Worm (Caenorhabditis elegans) whole organism, mixed stage, embryonic: Measurements from ENCODE around the gene T09B9.4.

ENCODE experiments used
- M03D4.4 ChIP-seq: sonication (generic microtip); optimal IDR thresholded peaks from 2 replicates; lab custom pipeline; 2017; ENCODE audit warnings: mild to moderate bottlenecking, missing genetic modification characterization, missing compliant biosample characterization
- bed-3 ChIP-seq: fragments of 200-800 bp; sonication (Bioruptor generic); optimal IDR thresholded peaks from 3 replicates; lab custom pipeline; 2018; ENCODE audit warnings: mild to moderate bottlenecking, missing genetic modification characterization, moderate library complexity, missing compliant biosample characterization
- blmp-1 ChIP-seq: fragments of 150-350 bp; optimal IDR thresholded peaks from 2 replicates; lab custom pipeline; 2014; ENCODE audit warnings: missing biosample characterization, missing genetic modification characterization
- ceh-39 ChIP-seq: fragments of 150-350 bp; optimal IDR thresholded peaks from 2 replicates; lab custom pipeline; 2014; ENCODE audit warnings: missing biosample characterization, missing genetic modification characterization
- ceh-43 ChIP-seq: fragments of 200-800 bp; sonication (Bioruptor generic); optimal IDR thresholded peaks from 2 replicates; lab custom pipeline; 2018; ENCODE audit warnings: mild to moderate bottlenecking, missing genetic modification characterization, moderate library complexity, missing compliant biosample characterization
- ceh-83 ChIP-seq: fragments of 200-800 bp; sonication (Bioruptor generic); optimal IDR thresholded peaks from 2 replicates; lab custom pipeline; 2018; ENCODE audit warnings: mild to moderate bottlenecking, missing genetic modification characterization, missing compliant biosample characterization
- cnd-1 ChIP-seq: fragments of 200-800 bp; sonication (Bioruptor generic); optimal IDR thresholded peaks from 2 replicates; lab custom pipeline; 2018; ENCODE audit warnings: mild to moderate bottlenecking, missing genetic modification characterization, missing compliant biosample characterization
- drap-1 ChIP-seq: fragments of 200-800 bp; sonication (Bioruptor generic); optimal IDR thresholded peaks from 3 replicates; lab custom pipeline; 2018; ENCODE audit warnings: mild to moderate bottlenecking, missing genetic modification characterization, missing compliant biosample characterization
- elt-1 ChIP-seq: sonication (generic microtip); optimal IDR thresholded peaks from 2 replicates; lab custom pipeline; 2017; ENCODE audit warnings: missing genetic modification characterization, mild to moderate bottlenecking, missing compliant biosample characterization, antibody characterized with exemption, moderate library complexity, borderline replicate concordance; ENCODE audit not compliant: insufficient read depth
- elt-3 ChIP-seq: fragments of 150-350 bp; optimal IDR thresholded peaks from 2 replicates; lab custom pipeline; 2014; ENCODE audit warnings: missing biosample characterization, missing genetic modification characterization
- flh-1 ChIP-seq: fragments of 200-800 bp; sonication (Bioruptor generic); optimal IDR thresholded peaks from 2 replicates; lab custom pipeline; 2018; ENCODE audit warnings: mild to moderate bottlenecking, missing genetic modification characterization, moderate library complexity, missing compliant biosample characterization
- ham-2 ChIP-seq: fragments of 200-800 bp; sonication (Bioruptor generic); optimal IDR thresholded peaks from 2 replicates; lab custom pipeline; 2018; ENCODE audit warnings: mild to moderate bottlenecking, missing genetic modification characterization, missing compliant biosample characterization
- hlh-1 ChIP-seq: fragments of 150-350 bp; optimal IDR thresholded peaks from 2 replicates; lab custom pipeline; 2014; ENCODE audit warnings: missing biosample characterization, missing genetic modification reagents, missing genetic modification characterization
- lin-13 ChIP-seq: fragments of 150-350 bp; optimal IDR thresholded peaks from 2 replicates; lab custom pipeline; 2014; ENCODE audit warnings: missing biosample characterization, missing genetic modification characterization
- lin-32 ChIP-seq: fragments of 200-800 bp; sonication (Bioruptor generic); optimal IDR thresholded peaks from 2 replicates; lab custom pipeline; 2018; ENCODE audit warnings: mild to moderate bottlenecking, missing genetic modification characterization, missing compliant biosample characterization
- lsy-2 ChIP-seq: fragments of 150-350 bp; optimal IDR thresholded peaks from 2 replicates; lab custom pipeline; 2014; ENCODE audit warnings: missing biosample characterization, missing genetic modification characterization
- mab-5 ChIP-seq: fragments of 150-350 bp; optimal IDR thresholded peaks from 2 replicates; lab custom pipeline; 2014; ENCODE audit warnings: missing biosample characterization, missing genetic modification characterization
- mep-1 ChIP-seq: fragments of 150-350 bp; optimal IDR thresholded peaks from 2 replicates; lab custom pipeline; 2017; ENCODE audit warnings: missing biosample characterization, missing genetic modification reagents, missing genetic modification characterization, inconsistent platforms
- mls-2 ChIP-seq: sonication (generic microtip); optimal IDR thresholded peaks from 2 replicates; lab custom pipeline; 2016; ENCODE audit warnings: mild to moderate bottlenecking, missing genetic modification characterization, moderate library complexity, missing compliant biosample characterization
- nhr-12 ChIP-seq: fragments of 150-350 bp; optimal IDR thresholded peaks from 2 replicates; lab custom pipeline; 2014; ENCODE audit warnings: missing biosample characterization, missing genetic modification characterization
- nhr-2 ChIP-seq: fragments of 150-350 bp; optimal IDR thresholded peaks from 2 replicates; lab custom pipeline; 2014; ENCODE audit warnings: missing biosample characterization, missing genetic modification characterization
- nhr-237 ChIP-seq: fragments of 150-350 bp; optimal IDR thresholded peaks from 2 replicates; lab custom pipeline; 2014; ENCODE audit warnings: missing biosample characterization, missing genetic modification characterization
- nhr-28 ChIP-seq: fragments of 150-350 bp; optimal IDR thresholded peaks from 2 replicates; lab custom pipeline; 2014; ENCODE audit warnings: missing biosample characterization, missing genetic modification characterization
- nhr-76 ChIP-seq: sonication (generic microtip); optimal IDR thresholded peaks from 2 replicates; lab custom pipeline; 2017; ENCODE audit warnings: missing biosample characterization, missing genetic modification characterization
- pha-4 ChIP-seq: fragments of 150-350 bp; optimal IDR thresholded peaks from 2 replicates; lab custom pipeline; 2018; ENCODE audit warnings: missing biosample characterization, missing genetic modification reagents, missing genetic modification characterization
- sem-2 ChIP-seq: fragments of 200-800 bp; sonication (Bioruptor generic); optimal IDR thresholded peaks from 2 replicates; lab custom pipeline; 2018; ENCODE audit warnings: mild to moderate bottlenecking, missing genetic modification characterization, missing compliant biosample characterization
- snpc-4 ChIP-seq: fragments of 150-350 bp; optimal IDR thresholded peaks from 2 replicates; lab custom pipeline; 2014; ENCODE audit warnings: missing biosample characterization, missing genetic modification characterization
- sptf-1 ChIP-seq: sonication (generic microtip); optimal IDR thresholded peaks from 2 replicates; lab custom pipeline; 2017; ENCODE audit warnings: mild to moderate bottlenecking, missing genetic modification characterization, moderate library complexity, missing compliant biosample characterization
- tbx-8 ChIP-seq: fragments of 200-800 bp; sonication (Bioruptor generic); optimal IDR thresholded peaks from 2 replicates; lab custom pipeline; 2018; ENCODE audit warnings: mild to moderate bottlenecking, missing genetic modification characterization, moderate library complexity, missing compliant biosample characterization
- unc-120 ChIP-seq: sonication (generic microtip); optimal IDR thresholded peaks from 2 replicates; lab custom pipeline; 2017; ENCODE audit warnings: missing genetic modification characterization, missing compliant biosample characterization; ENCODE audit not compliant: poor library complexity, severe bottlenecking
- unc-39 ChIP-seq: fragments of 150-350 bp; optimal IDR thresholded peaks from 2 replicates; lab custom pipeline; 2014; ENCODE audit warnings: missing biosample characterization, missing genetic modification characterization
- unc-62 ChIP-seq: fragments of 150-350 bp; optimal IDR thresholded peaks from 2 replicates; lab custom pipeline; 2014; ENCODE audit warnings: missing biosample characterization, missing genetic modification reagents, missing genetic modification characterization
- ztf-11 ChIP-seq: fragments of 150-350 bp; optimal IDR thresholded peaks from 2 replicates; lab custom pipeline; 2014; ENCODE audit warnings: missing biosample characterization, missing genetic modification characterization

Gene T09B9.4

ce11 chrX:9774323-9774722, at the start of gene T09B9.4:
T09B9.4 (minus strand) TSS chrX:9774352.
- TF ChIP-seq cnd-1 (tag; lab: Kevin White, UChicago) (no peak), nhr-76 (tag; lab: Kevin White, UChicago) (no peak), tbx-8 (GFP tag; lab: Kevin White, UChicago) (no peak), ceh-39 (tag; lab: Kevin White, UChicago) (peak; percentile 4), bed-3 (no peak), mep-1 (peak; percentile 66)

- TF ChIP-seq blmp-1 (tag; lab: Kevin White, UChicago), result no peak
- TF ChIP-seq sptf-1 (tag; lab: Kevin White, UChicago), result peak; percentile 45
- no peak for TF ChIP-seq nhr-12 (tag; lab: Kevin White, UChicago)
- TF ChIP-seq mls-2 (tag; lab: Kevin White, UChicago), result peak; percentile 51
- TF ChIP-seq mab-5 (tag; lab: Kevin White, UChicago), result no peak
- no peak for TF ChIP-seq mep-1
- no peak for TF ChIP-seq ceh-83 (GFP tag; lab: Kevin White, UChicago)
- TF ChIP-seq nhr-2, result peak; percentile 6
- TF ChIP-seq pha-4 (tag; lab: Kevin White, UChicago), result peak; percentile 73
- TF ChIP-seq ham-2, result peak; percentile 62
- TF ChIP-seq unc-120 (tag; lab: Kevin White, UChicago), result peak; percentile 63
- TF ChIP-seq hlh-1 (tag; lab: Kevin White, UChicago), result peak; percentile 25
- no peak for TF ChIP-seq ceh-39 (tag; lab: Kevin White, UChicago)
- no peak for TF ChIP-seq lsy-2 (tag; lab: Kevin White, UChicago)
- TF ChIP-seq unc-39 (tag; lab: Kevin White, UChicago), result no peak
- TF ChIP-seq M03D4.4 (tag; lab: Kevin White, UChicago), result no peak
- TF ChIP-seq cnd-1 (tag; lab: Kevin White, UChicago), result no peak
- TF ChIP-seq drap-1 (GFP tag; lab: Kevin White, UChicago), result no peak
- TF ChIP-seq ceh-43 (GFP tag; lab: Kevin White, UChicago), result no peak
- no peak for TF ChIP-seq nhr-28
- TF ChIP-seq elt-1 (tag; lab: Kevin White, UChicago), result no peak
- TF ChIP-seq lin-13 (tag; lab: Kevin White, UChicago), result peak; percentile 30
- TF ChIP-seq sem-2, result no peak
- no peak for TF ChIP-seq snpc-4 (tag; lab: Kevin White, UChicago)
- TF ChIP-seq lin-32 (GFP tag; lab: Kevin White, UChicago), result no peak
Observed at ce11 chrX:9822606-9823264, 48.6 kb upstream of the T09B9.4 start.

- no peak for TF ChIP-seq drap-1 (GFP tag; lab: Kevin White, UChicago)
- no peak for TF ChIP-seq nhr-237 (tag; lab: Kevin White, UChicago)
- TF ChIP-seq sem-2, result no peak
- TF ChIP-seq flh-1 (GFP tag; lab: Kevin White, UChicago), result no peak
- no peak for TF ChIP-seq unc-62 (GFP tag; lab: Kevin White, UChicago)
- TF ChIP-seq mep-1, result no peak
- TF ChIP-seq elt-3 (tag; lab: Kevin White, UChicago), result no peak
Observed at ce11 chrX:9822173-9822572, 48.0 kb upstream of the T09B9.4 start, which contains the start of gene dpy-22. dpy-22 (minus strand) TSS chrX:9822273.

ce11 chrX:9814132-9814811, 40.1 kb upstream of the T09B9.4 start:
- TF ChIP-seq lin-13 (tag; lab: Kevin White, UChicago), result no peak
- TF ChIP-seq tbx-8 (GFP tag; lab: Kevin White, UChicago), result no peak
- TF ChIP-seq ceh-39 (tag; lab: Kevin White, UChicago), result no peak
- TF ChIP-seq elt-3 (tag; lab: Kevin White, UChicago), result no peak
- no peak for TF ChIP-seq pha-4 (tag; lab: Kevin White, UChicago)
- no peak for TF ChIP-seq mep-1
- no peak for TF ChIP-seq blmp-1 (tag; lab: Kevin White, UChicago)
- no peak for TF ChIP-seq unc-62 (GFP tag; lab: Kevin White, UChicago)
- TF ChIP-seq nhr-237 (tag; lab: Kevin White, UChicago), result no peak
- TF ChIP-seq snpc-4 (tag; lab: Kevin White, UChicago), result no peak
- TF ChIP-seq lin-32 (GFP tag; lab: Kevin White, UChicago), result no peak
- no peak for TF ChIP-seq hlh-1 (tag; lab: Kevin White, UChicago)
- TF ChIP-seq sptf-1 (tag; lab: Kevin White, UChicago), result no peak
- TF ChIP-seq flh-1 (GFP tag; lab: Kevin White, UChicago), result no peak
- no peak for TF ChIP-seq ztf-11 (tag; lab: Kevin White, UChicago)
- no peak for TF ChIP-seq bed-3
- TF ChIP-seq drap-1 (GFP tag; lab: Kevin White, UChicago), result no peak
- TF ChIP-seq nhr-28, result no peak
